Worm (Caenorhabditis elegans) whole organism, L2 larva: ENCODE data around the gene zhit-1.

ENCODE experiments used
- aly-2 ChIP-seq: fragments of 150-350 bp; optimal IDR thresholded peaks from 2 replicates; lab custom pipeline; 2014; ENCODE audit warnings: missing biosample characterization, missing genetic modification characterization
- ama-1 ChIP-seq: fragments of 150-350 bp; optimal IDR thresholded peaks from 2 replicates; lab custom pipeline; 2018; ENCODE audit warnings: inconsistent platforms
- blmp-1 ChIP-seq: sonication (generic microtip); optimal IDR thresholded peaks from 2 replicates; lab custom pipeline; 2017; ENCODE audit warnings: missing genetic modification characterization, mild to moderate bottlenecking, missing compliant biosample characterization, antibody characterized with exemption, moderate library complexity; ENCODE audit not compliant: insufficient read depth
- fos-1 ChIP-seq: fragments of 150-350 bp; optimal IDR thresholded peaks from 2 replicates; lab custom pipeline; 2014; ENCODE audit warnings: missing biosample characterization, missing genetic modification characterization
- gmeb-1 ChIP-seq: fragments of 150-350 bp; optimal IDR thresholded peaks from 2 replicates; lab custom pipeline; 2014; ENCODE audit warnings: missing biosample characterization, missing genetic modification characterization
- lin-11 ChIP-seq: fragments of 150-350 bp; sonication (generic microtip); optimal IDR thresholded peaks from 2 replicates; lab custom pipeline; 2014; ENCODE audit warnings: missing biosample characterization, missing genetic modification characterization, inconsistent platforms, mixed read lengths
- mab-5 ChIP-seq: fragments of 150-350 bp; optimal IDR thresholded peaks from 2 replicates; lab custom pipeline; 2014; ENCODE audit warnings: missing biosample characterization, missing genetic modification characterization
- mdl-1 ChIP-seq, 2 experiments: fragments of 150-350 bp in 1 of 2; sonication (generic microtip) in 1 of 2; optimal IDR thresholded peaks; 2 replicates each; lab custom pipeline; 2017; ENCODE audit warnings: missing biosample characterization in 2 of 2, missing genetic modification characterization in 2 of 2
- nhr-11 ChIP-seq: fragments of 150-350 bp; optimal IDR thresholded peaks from 2 replicates; lab custom pipeline; 2014; ENCODE audit warnings: missing biosample characterization, missing genetic modification characterization
- nhr-21 ChIP-seq: fragments of 150-350 bp; optimal IDR thresholded peaks from 2 replicates; lab custom pipeline; 2014; ENCODE audit warnings: missing biosample characterization, missing genetic modification characterization
- nhr-237 ChIP-seq: fragments of 150-350 bp; optimal IDR thresholded peaks from 2 replicates; lab custom pipeline; 2014; ENCODE audit warnings: missing biosample characterization, missing genetic modification characterization
- ztf-11 ChIP-seq: sonication (generic microtip); optimal IDR thresholded peaks from 2 replicates; lab custom pipeline; 2017; ENCODE audit warnings: missing biosample characterization, missing genetic modification characterization
- ztf-4 ChIP-seq: fragments of 150-350 bp; optimal IDR thresholded peaks from 2 replicates; lab custom pipeline; 2014; ENCODE audit warnings: missing biosample characterization, missing genetic modification characterization

DNA sequence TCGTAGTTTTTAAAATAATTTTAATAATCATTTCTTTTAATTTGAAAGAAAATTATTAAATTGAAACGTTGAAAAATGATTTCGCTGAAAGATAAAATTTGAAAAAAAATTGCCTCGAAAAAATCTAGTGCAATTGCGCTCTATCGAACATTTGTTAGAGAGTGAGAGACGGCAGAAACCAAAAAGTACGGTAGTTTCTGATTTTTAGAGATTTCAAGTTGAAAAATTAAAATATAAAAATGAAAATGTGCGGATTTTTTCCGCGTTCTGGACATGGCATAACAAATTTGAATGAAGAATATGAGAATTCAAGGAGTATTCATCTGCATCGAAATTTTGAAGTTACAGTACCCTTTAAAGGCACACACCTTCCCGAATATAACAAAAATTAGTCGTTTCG lies 23.0 kb upstream of the zhit-1 start:
- TF ChIP-seq nhr-11 (no peak), mdl-1 (tag; optimal IDR thresholded peaks at IDR 0.05; lab: Kevin White, UChicago) (no peak), ama-1 (lab: Kevin White, UChicago) (no peak), lin-11 (tag; lab: Kevin White, UChicago) (no peak), ztf-4 (tag; lab: Kevin White, UChicago) (no peak), gmeb-1 (no peak), aly-2 (tag; lab: Kevin White, UChicago) (no peak), ztf-11 (tag; lab: Kevin White, UChicago) (no peak), nhr-21 (tag; lab: Kevin White, UChicago) (no peak), fos-1 (tag; lab: Kevin White, UChicago) (no peak), blmp-1 (tag; lab: Kevin White, UChicago) (no peak), nhr-237 (tag; lab: Kevin White, UChicago) (no peak), mab-5 (tag; lab: Kevin White, UChicago) (no peak)
